Worm (Caenorhabditis elegans) whole organism, L3 larva: Measurements from ENCODE around the gene F54H12.7.

Experiments used
- ZK546.5 ChIP-seq: sonication (generic microtip); optimal IDR thresholded peaks from 2 replicates; lab custom pipeline; 2017; ENCODE audit warnings: missing biosample characterization, missing genetic modification characterization
- ama-1 ChIP-seq: fragments of 150-350 bp; optimal IDR thresholded peaks from 2 replicates; lab custom pipeline; 2018
- ceh-28 ChIP-seq: fragments of 150-350 bp; optimal IDR thresholded peaks from 2 replicates; lab custom pipeline; 2014; ENCODE audit warnings: missing biosample characterization, missing genetic modification reagents, missing genetic modification characterization
- ceh-82 ChIP-seq: fragments of 150-350 bp; optimal IDR thresholded peaks from 2 replicates; lab custom pipeline; 2014; ENCODE audit warnings: missing biosample characterization, missing genetic modification characterization
- elt-1 ChIP-seq: fragments of 150-350 bp; optimal IDR thresholded peaks from 2 replicates; lab custom pipeline; 2014; ENCODE audit warnings: missing biosample characterization, missing genetic modification characterization
- elt-2 ChIP-seq: sonication (generic microtip); optimal IDR thresholded peaks from 2 replicates; lab custom pipeline; 2016; ENCODE audit warnings: missing genetic modification reagents, mild to moderate bottlenecking, missing genetic modification characterization, missing compliant biosample characterization
- nhr-11 ChIP-seq: fragments of 150-350 bp; optimal IDR thresholded peaks from 2 replicates; lab custom pipeline; 2014; ENCODE audit warnings: missing biosample characterization, missing genetic modification characterization
- ztf-11 ChIP-seq: fragments of 150-350 bp; optimal IDR thresholded peaks from 2 replicates; lab custom pipeline; 2014; ENCODE audit warnings: missing biosample characterization, missing genetic modification characterization

DNA sequence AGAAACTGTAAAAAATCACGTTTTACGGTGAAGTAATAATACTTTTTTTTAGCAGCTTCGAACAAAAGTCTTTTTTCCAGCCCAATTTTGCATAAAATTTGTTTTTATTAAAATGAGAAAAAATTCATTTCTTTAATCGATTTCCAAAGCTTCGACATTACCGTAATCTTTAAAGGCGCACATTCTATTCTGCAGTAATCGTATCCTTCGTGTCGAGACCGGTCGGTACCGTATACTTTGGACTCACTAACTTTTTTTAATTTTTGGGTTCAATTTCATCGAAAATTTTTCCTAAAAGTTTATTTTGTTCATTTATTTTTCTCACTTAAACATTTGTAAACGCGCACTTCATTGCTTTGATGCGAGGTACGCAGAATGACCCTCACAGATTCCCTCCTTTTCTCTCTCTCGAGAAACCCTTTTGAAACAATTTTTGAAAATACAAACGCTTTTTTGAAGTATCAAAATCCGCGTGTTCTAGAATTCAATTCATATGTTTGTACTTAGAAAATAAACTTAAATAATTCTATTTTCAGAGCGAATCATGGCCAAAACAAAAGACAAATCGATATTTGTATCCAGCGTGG lies 17.5 kb downstream of the F54H12.7 start, which contains the start of gene hrpk-2:
- TF ChIP-seq elt-2 (no peak), ceh-28 (no peak), ZK546.5 (tag; lab: Kevin White, UChicago) (no peak), ceh-82 (tag; lab: Kevin White, UChicago) (no peak), nhr-11 (no peak), ztf-11 (tag; lab: Kevin White, UChicago) (no peak), elt-1 (tag; lab: Kevin White, UChicago) (no peak), ama-1 (lab: Kevin White, UChicago) (no peak)
